Worm (Caenorhabditis elegans) whole organism, young adult: ENCODE measurements around the gene F55F10.1.

Source experiments
- B0035.1 ChIP-seq: sonication (generic microtip); optimal IDR thresholded peaks from 2 replicates; lab custom pipeline; 2016; ENCODE audit warnings: missing genetic modification characterization, mild to moderate bottlenecking, missing compliant biosample characterization, missing genotype, missing genetic modification reagents
- C06A6.2 ChIP-seq: fragments of 200-800 bp; sonication (Bioruptor generic); conservative IDR thresholded peaks from 2 replicates; pipeline ENCODE4 v1.3.6; 2022; ENCODE audit warnings: missing genetic modification characterization, missing compliant biosample characterization
- C17E4.6 ChIP-seq: fragments of 200-800 bp; sonication (Bioruptor generic); IDR thresholded peaks from 2 replicates; pipeline ENCODE4 v1.3.6; 2022; ENCODE audit warnings: missing genetic modification reagents, missing genetic modification characterization, missing compliant biosample characterization
- D2030.7 ChIP-seq: fragments of 200-800 bp; sonication (Bioruptor generic); IDR thresholded peaks from 2 replicates; pipeline ENCODE4 v1.3.6; 2022; ENCODE audit warnings: missing genetic modification reagents, missing genetic modification characterization, missing compliant biosample characterization
- F23B12.7 ChIP-seq: sonication (generic microtip); optimal IDR thresholded peaks from 2 replicates; lab custom pipeline; 2017; ENCODE audit warnings: missing genetic modification characterization, mild to moderate bottlenecking, missing compliant biosample characterization, antibody characterized with exemption, moderate library complexity; ENCODE audit not compliant: insufficient read depth
- F33H1.4 ChIP-seq: fragments of 200-800 bp; sonication (Bioruptor generic); IDR thresholded peaks from 2 replicates; pipeline ENCODE4 v1.3.6; 2022; ENCODE audit warnings: missing genetic modification reagents, missing genetic modification characterization, missing compliant biosample characterization
- F39B2.1 ChIP-seq: fragments of 200-800 bp; sonication (Bioruptor generic); IDR thresholded peaks from 2 replicates; pipeline ENCODE4 v1.3.6; 2022; ENCODE audit warnings: missing genetic modification reagents, missing genetic modification characterization, missing compliant biosample characterization
- F55B11.4 ChIP-seq: sonication (generic microtip); optimal IDR thresholded peaks from 2 replicates; lab custom pipeline; 2016; ENCODE audit warnings: missing compliant biosample characterization, missing genetic modification characterization, borderline replicate concordance; ENCODE audit not compliant: insufficient read depth
- F57A8.1 ChIP-seq: fragments of 200-800 bp; sonication (Bioruptor generic); optimal IDR thresholded peaks from 2 replicates; lab custom pipeline; 2018; ENCODE audit warnings: mild to moderate bottlenecking, missing genetic modification characterization, moderate library complexity, missing compliant biosample characterization
- Y95B8A.8 ChIP-seq: fragments of 200-800 bp; sonication (Bioruptor generic); IDR thresholded peaks from 2 replicates; pipeline ENCODE4 v1.3.6; 2022; ENCODE audit warnings: missing genetic modification reagents, missing genetic modification characterization, missing compliant biosample characterization
- aptf-2 ChIP-seq: fragments of 200-800 bp; sonication (Bioruptor generic); conservative IDR thresholded peaks from 2 replicates; pipeline ENCODE4 v1.3.6; 2022; ENCODE audit warnings: missing genetic modification reagents, missing genetic modification characterization, missing compliant biosample characterization
- athp-1 ChIP-seq: sonication (generic microtip); optimal IDR thresholded peaks from 2 replicates; lab custom pipeline; 2017; ENCODE audit warnings: mild to moderate bottlenecking, missing genetic modification characterization, missing compliant biosample characterization
- attf-5 ChIP-seq: fragments of 200-800 bp; sonication (Bioruptor generic); optimal IDR thresholded peaks from 2 replicates; lab custom pipeline; 2018; ENCODE audit warnings: mild to moderate bottlenecking, missing genetic modification characterization, missing compliant biosample characterization
- bed-1 ChIP-seq: fragments of 200-800 bp; sonication (Bioruptor generic); IDR thresholded peaks from 2 replicates; pipeline ENCODE4 v1.3.6; 2022; ENCODE audit warnings: missing genetic modification reagents, missing genetic modification characterization, missing compliant biosample characterization
- bed-2 ChIP-seq: fragments of 200-800 bp; sonication (Bioruptor generic); IDR thresholded peaks from 2 replicates; pipeline ENCODE4 v1.3.6; 2022; ENCODE audit warnings: missing genetic modification reagents, missing genetic modification characterization, missing compliant biosample characterization
- ceh-100 ChIP-seq: fragments of 200-800 bp; sonication (Bioruptor generic); IDR thresholded peaks from 2 replicates; pipeline ENCODE4 v1.3.6; 2022; ENCODE audit warnings: missing genetic modification reagents, missing genetic modification characterization, missing compliant biosample characterization
- ceh-27 ChIP-seq: fragments of 200-800 bp; sonication (Bioruptor generic); optimal IDR thresholded peaks from 2 replicates; lab custom pipeline; 2018; ENCODE audit warnings: mild to moderate bottlenecking, missing genetic modification characterization, moderate library complexity, missing compliant biosample characterization
- ceh-58 ChIP-seq: fragments of 200-800 bp; sonication (Bioruptor generic); IDR thresholded peaks from 2 replicates; pipeline ENCODE4 v1.3.6; 2022; ENCODE audit warnings: missing genetic modification characterization, missing compliant biosample characterization
- chd-7 ChIP-seq: sonication (generic microtip); optimal IDR thresholded peaks from 2 replicates; lab custom pipeline; 2016; ENCODE audit warnings: mild to moderate bottlenecking, missing genetic modification characterization, moderate library complexity, missing compliant biosample characterization
- dox-1 ChIP-seq: fragments of 200-800 bp; sonication (Bioruptor generic); IDR thresholded peaks from 2 replicates; pipeline ENCODE4 v1.3.6; 2022; ENCODE audit warnings: missing genetic modification reagents, missing genetic modification characterization, missing compliant biosample characterization
- egrh-3 ChIP-seq: fragments of 200-800 bp; sonication (Bioruptor generic); IDR thresholded peaks from 2 replicates; pipeline ENCODE4 v1.3.6; 2022; ENCODE audit warnings: missing genetic modification reagents, missing genetic modification characterization, missing compliant biosample characterization
- ets-4 ChIP-seq: fragments of 200-800 bp; sonication (Bioruptor generic); optimal IDR thresholded peaks from 2 replicates; lab custom pipeline; 2018; ENCODE audit warnings: mild to moderate bottlenecking, missing genetic modification characterization, missing compliant biosample characterization
- hlh-26 ChIP-seq: fragments of 200-800 bp; sonication (Bioruptor generic); conservative IDR thresholded peaks from 2 replicates; pipeline ENCODE4 v1.3.6; 2022; ENCODE audit warnings: missing genetic modification reagents, missing genetic modification characterization, missing compliant biosample characterization
- hmg-20 ChIP-seq: fragments of 200-800 bp; sonication (Bioruptor generic); IDR thresholded peaks from 2 replicates; pipeline ENCODE4 v1.3.6; 2022; ENCODE audit warnings: missing genetic modification reagents, missing genetic modification characterization, missing compliant biosample characterization
- hsf-1 ChIP-seq: fragments of 200-800 bp; sonication (Bioruptor generic); IDR thresholded peaks from 2 replicates; pipeline ENCODE4 v1.3.6; 2022; ENCODE audit warnings: missing genetic modification reagents, missing genetic modification characterization, missing compliant biosample characterization
- lir-1 ChIP-seq: fragments of 200-800 bp; sonication (Bioruptor generic); conservative IDR thresholded peaks from 2 replicates; pipeline ENCODE4 v1.3.6; 2022; ENCODE audit warnings: missing genetic modification reagents, missing genetic modification characterization, missing compliant biosample characterization
- lsl-1 ChIP-seq: fragments of 200-800 bp; sonication (Bioruptor generic); optimal IDR thresholded peaks from 2 replicates; lab custom pipeline; 2018; ENCODE audit warnings: mild to moderate bottlenecking, missing genetic modification characterization, moderate library complexity, missing compliant biosample characterization
- lsy-27 ChIP-seq: sonication (generic microtip); optimal IDR thresholded peaks from 2 replicates; lab custom pipeline; 2017; ENCODE audit warnings: missing genetic modification characterization, mild to moderate bottlenecking, missing compliant biosample characterization, antibody characterized with exemption, missing genotype, borderline replicate concordance; ENCODE audit not compliant: insufficient read depth
- madf-10 ChIP-seq: sonication (generic microtip); optimal IDR thresholded peaks from 2 replicates; lab custom pipeline; 2016; ENCODE audit warnings: mild to moderate bottlenecking, missing genetic modification characterization, missing compliant biosample characterization
- madf-6 ChIP-seq: fragments of 200-800 bp; sonication (Bioruptor generic); IDR thresholded peaks from 2 replicates; pipeline ENCODE4 v1.3.6; 2022; ENCODE audit warnings: missing genetic modification reagents, missing genetic modification characterization, missing compliant biosample characterization
- mcd-1 ChIP-seq: fragments of 200-800 bp; sonication (Bioruptor generic); IDR thresholded peaks from 2 replicates; pipeline ENCODE4 v1.3.6; 2022; ENCODE audit warnings: missing genetic modification reagents, missing genetic modification characterization, missing compliant biosample characterization
- mxl-1 ChIP-seq: sonication (generic microtip); optimal IDR thresholded peaks from 2 replicates; lab custom pipeline; 2016; ENCODE audit warnings: missing genetic modification characterization, missing compliant biosample characterization
- nfya-1 ChIP-seq: sonication (generic microtip); optimal IDR thresholded peaks from 2 replicates; lab custom pipeline; 2017; ENCODE audit warnings: antibody characterized with exemption, missing compliant biosample characterization, missing genetic modification characterization, borderline replicate concordance; ENCODE audit not compliant: insufficient read depth
- nfya-2 ChIP-seq: fragments of 200-800 bp; sonication (Bioruptor generic); IDR thresholded peaks from 2 replicates; pipeline ENCODE4 v1.3.6; 2022; ENCODE audit warnings: missing genetic modification reagents, missing genetic modification characterization, missing compliant biosample characterization
- nfyb-1 ChIP-seq: fragments of 200-800 bp; sonication (Bioruptor generic); IDR thresholded peaks from 2 replicates; pipeline ENCODE4 v1.3.6; 2022; ENCODE audit warnings: missing genetic modification reagents, missing genetic modification characterization, missing compliant biosample characterization
- nhr-179 ChIP-seq: sonication (generic microtip); optimal IDR thresholded peaks from 2 replicates; lab custom pipeline; 2016; ENCODE audit warnings: mild to moderate bottlenecking, missing genetic modification characterization, missing compliant biosample characterization
- nhr-27 ChIP-seq: fragments of 200-800 bp; sonication (Bioruptor generic); optimal IDR thresholded peaks from 2 replicates; lab custom pipeline; 2018; ENCODE audit warnings: mild to moderate bottlenecking, missing genetic modification characterization, moderate library complexity, missing compliant biosample characterization
- nhr-80 ChIP-seq: sonication (generic microtip); optimal IDR thresholded peaks from 2 replicates; lab custom pipeline; 2016; ENCODE audit warnings: missing genetic modification characterization, missing compliant biosample characterization
- nhr-90 ChIP-seq: sonication (generic microtip); optimal IDR thresholded peaks from 2 replicates; lab custom pipeline; 2016; ENCODE audit warnings: missing genotype, mild to moderate bottlenecking, missing genetic modification characterization, missing compliant biosample characterization
- pbrm-1 ChIP-seq: fragments of 200-800 bp; sonication (Bioruptor generic); IDR thresholded peaks from 2 replicates; pipeline ENCODE4 v1.3.6; 2022; ENCODE audit warnings: missing genetic modification reagents, missing genetic modification characterization, missing compliant biosample characterization
- rcor-1 ChIP-seq: fragments of 200-800 bp; sonication (Bioruptor generic); IDR thresholded peaks from 2 replicates; pipeline ENCODE4 v1.3.6; 2022; ENCODE audit warnings: missing genetic modification reagents, missing genetic modification characterization, missing compliant biosample characterization
- repo-1 ChIP-seq: sonication (generic microtip); optimal IDR thresholded peaks from 2 replicates; lab custom pipeline; 2017; ENCODE audit warnings: mild to moderate bottlenecking, missing genetic modification characterization, missing compliant biosample characterization
- sea-2 ChIP-seq: fragments of 200-800 bp; sonication (Bioruptor generic); IDR thresholded peaks from 2 replicates; pipeline ENCODE4 v1.3.6; 2022; ENCODE audit warnings: missing genetic modification characterization, missing compliant biosample characterization
- snpc-4 ChIP-seq, 5 experiments: fragments of 150-350 bp in 1 of 5; sonication (generic microtip) in 4 of 5; optimal IDR thresholded peaks; 2 replicates each; lab custom pipeline; 2014 to 2018; ENCODE audit warnings: missing genetic modification characterization in 5 of 5, missing biosample characterization in 3 of 5, antibody characterized with exemption in 2 of 5, mild to moderate bottlenecking in 2 of 5, missing compliant biosample characterization in 2 of 5, missing genotype in 2 of 5, moderate library complexity in 2 of 5, missing genetic modification reagents in 1 of 5
- zfh-2 ChIP-seq: fragments of 200-800 bp; sonication (Bioruptor generic); conservative IDR thresholded peaks from 2 replicates; pipeline ENCODE4 v1.3.6; 2022; ENCODE audit warnings: missing genetic modification reagents, missing genetic modification characterization, missing compliant biosample characterization
- zim-3 ChIP-seq: sonication (generic microtip); optimal IDR thresholded peaks from 2 replicates; lab custom pipeline; 2017; ENCODE audit warnings: mild to moderate bottlenecking, missing genetic modification characterization, moderate library complexity, missing compliant biosample characterization
- ztf-22 ChIP-seq: fragments of 200-800 bp; sonication (Bioruptor generic); optimal IDR thresholded peaks from 2 replicates; lab custom pipeline; 2018; ENCODE audit warnings: mild to moderate bottlenecking, missing genetic modification characterization, moderate library complexity, missing compliant biosample characterization
- ztf-6 ChIP-seq: fragments of 200-800 bp; sonication (Bioruptor generic); IDR thresholded peaks from 2 replicates; pipeline ENCODE4 v1.3.6; 2022; ENCODE audit warnings: missing genetic modification reagents, missing genetic modification characterization, missing compliant biosample characterization

Gene F55F10.1

ce11 chrIV:4360497-4360896 lies at the start of gene F55F10.1:
Gene F55F10.1 (plus strand): TSS chrIV:4360837.
- TF ChIP-seq lsy-27 = no peak
- no peak for TF ChIP-seq bed-2 (GFP tag; lab: Robert Waterston, UW)
- TF ChIP-seq aptf-2 (GFP tag; lab: Robert Waterston, UW) = no peak
- no peak for TF ChIP-seq repo-1 (tag; lab: Kevin White, UChicago)
- no peak for TF ChIP-seq nfya-1 (tag; lab: Kevin White, UChicago)
- no peak for TF ChIP-seq ceh-27 (GFP tag; lab: Kevin White, UChicago)
- no peak for TF ChIP-seq nfya-2
- no peak for TF ChIP-seq C17E4.6
- TF ChIP-seq ceh-100 (GFP tag; lab: Robert Waterston, UW) = no peak
- no peak for TF ChIP-seq zim-3 (tag; lab: Kevin White, UChicago)
- no peak for TF ChIP-seq bed-1 (GFP tag; lab: Robert Waterston, UW)
- TF ChIP-seq madf-10 = no peak
- TF ChIP-seq athp-1 (tag; lab: Kevin White, UChicago) = no peak
- no peak for TF ChIP-seq nfyb-1
- TF ChIP-seq ceh-58 (GFP tag; lab: Robert Waterston, UW) = no peak
- TF ChIP-seq pbrm-1 = no peak
- TF ChIP-seq F23B12.7 (tag; lab: Kevin White, UChicago) = peak; percentile 35
- TF ChIP-seq ztf-6 (GFP tag; lab: Robert Waterston, UW) = no peak
- TF ChIP-seq hmg-20 (GFP tag; lab: Robert Waterston, UW) = no peak
- TF ChIP-seq ets-4 = no peak
- TF ChIP-seq nhr-27 (tag; lab: Kevin White, UChicago) = no peak
- TF ChIP-seq F57A8.1 (GFP tag; lab: Kevin White, UChicago) = no peak
- no peak for TF ChIP-seq F55B11.4 (tag; lab: Kevin White, UChicago)
- TF ChIP-seq hsf-1 = no peak
- TF ChIP-seq Y95B8A.8 (GFP tag; lab: Robert Waterston, UW) = no peak
- no peak for TF ChIP-seq snpc-4 (GFP tag; optimal IDR thresholded peaks at IDR 0.05; lab: Kevin White, UChicago)
- peak in 3 of 4 experiments; percentile 11 to 77 (median 49) for TF ChIP-seq snpc-4 (tag; optimal IDR thresholded peaks at IDR 0.05; lab: Kevin White, UChicago)
- TF ChIP-seq B0035.1 (tag; lab: Kevin White, UChicago) = no peak
- no peak for TF ChIP-seq F39B2.1 (GFP tag; lab: Robert Waterston, UW)
- no peak for TF ChIP-seq sea-2 (GFP tag; lab: Robert Waterston, UW)
- no peak for TF ChIP-seq egrh-3 (GFP tag; lab: Robert Waterston, UW)
- peak; percentile 12 for TF ChIP-seq attf-5 (GFP tag; lab: Kevin White, UChicago)
- no peak for TF ChIP-seq mxl-1 (tag; lab: Kevin White, UChicago)
- TF ChIP-seq F33H1.4 (GFP tag; lab: Robert Waterston, UW) = peak; percentile 40
- TF ChIP-seq madf-6 (GFP tag; lab: Robert Waterston, UW) = no peak
- peak; percentile 51; the same call in 1 of the 2 replicates for TF ChIP-seq dox-1 (GFP tag; lab: Robert Waterston, UW)
- TF ChIP-seq zfh-2 (GFP tag; lab: Robert Waterston, UW) = no peak
- peak; percentile 39; the same call in 1 of the 2 replicates for TF ChIP-seq C06A6.2
- peak; percentile 33; the same call in 1 of the 2 replicates for TF ChIP-seq D2030.7 (GFP tag; lab: Robert Waterston, UW)
- no peak for TF ChIP-seq nhr-179
- TF ChIP-seq nhr-90 (tag; lab: Kevin White, UChicago) = no peak
- peak; percentile 86 for TF ChIP-seq mcd-1 (GFP tag; lab: Robert Waterston, UW)
- no peak for TF ChIP-seq nhr-80 (tag; lab: Kevin White, UChicago)
- TF ChIP-seq lsl-1 (GFP tag; lab: Kevin White, UChicago) = peak; percentile 46
- no peak for TF ChIP-seq hlh-26
- no peak for TF ChIP-seq ztf-22
- TF ChIP-seq lir-1 (GFP tag; lab: Robert Waterston, UW) = no peak
- TF ChIP-seq chd-7 = no peak
- no peak for TF ChIP-seq rcor-1
